Fruit fly (Drosophila melanogaster) whole organism: ENCODE data around the gene CG5866.

ENCODE experiments used
- Dll ChIP-seq: fragments of >200 bp; optimal IDR thresholded peaks from 2 replicates; lab custom pipeline; 2017
- pan ChIP-seq: fragments of >200 bp; optimal IDR thresholded peaks from 2 replicates; lab custom pipeline; 2017
- usp ChIP-seq: fragments of >200 bp; optimal IDR thresholded peaks from 2 replicates; lab custom pipeline; 2017; ENCODE audit warnings: missing biosample characterization, missing genetic modification characterization, mixed read lengths

- no peak for TF ChIP-seq Dll (lab: Kevin White, UChicago)
- TF ChIP-seq pan (lab: Kevin White, UChicago): no peak
- no peak for TF ChIP-seq usp (GFP tag; lab: Kevin White, UChicago)
Observed at dm6 chr3R:17440628-17441027, 25.1 kb downstream of the CG5866 start, which contains the start of gene CG14331.
